Worm (Caenorhabditis elegans): ENCODE measurements around the gene meg-3.

DNA sequence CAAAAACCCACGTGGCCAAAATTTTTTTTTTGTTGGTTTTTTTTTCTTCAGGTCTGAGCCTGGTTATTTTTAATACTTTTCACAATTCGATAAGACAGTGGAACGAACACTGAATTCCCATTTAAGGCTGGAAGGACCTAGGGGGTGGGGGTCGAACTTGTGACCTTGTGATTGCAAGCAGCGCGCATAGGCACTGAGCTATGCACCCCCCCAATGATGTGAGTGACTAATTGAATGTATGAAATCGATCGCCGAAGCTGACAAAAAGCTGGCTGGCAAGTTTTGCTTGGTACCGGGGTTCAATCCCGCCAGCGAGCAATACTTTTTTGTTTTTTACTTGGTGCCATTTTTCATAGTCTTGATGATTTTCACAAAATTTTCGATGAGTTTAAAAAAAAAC, 9.4 kb upstream of the meg-3 start:
- no peak for TF ChIP-seq tra-4 (tag; optimal IDR thresholded peaks at IDR 0.05)
- TF ChIP-seq ama-1 (optimal IDR thresholded peaks at IDR 0.05): no peak
- no peak for TF ChIP-seq flt-1 (GFP tag; IDR thresholded peaks at IDR 0.05)
- TF ChIP-seq pes-1 (GFP tag; IDR thresholded peaks at IDR 0.05): peak; percentile 65
- peak; percentile 67; the same call in 1 of the 2 replicates for TF ChIP-seq scrt-1 (GFP tag; IDR thresholded peaks at IDR 0.05)
- no peak for TF ChIP-seq ceh-36 (tag; optimal IDR thresholded peaks at IDR 0.05)
- no peak for TF ChIP-seq aly-1 (tag; optimal IDR thresholded peaks at IDR 0.05)
- TF ChIP-seq sea-1 (GFP tag; conservative IDR thresholded peaks at IDR 0.05): 0 out of 2 replicates have a peak, but pooled peaks have one; percentile 8
- no peak for TF ChIP-seq hmbx-1 (tag; optimal IDR thresholded peaks at IDR 0.05)

Data from whole organism, early embryonic.